Fruit fly (Drosophila melanogaster): ENCODE data around the gene Osi4.

Gene Osi4

DNA sequence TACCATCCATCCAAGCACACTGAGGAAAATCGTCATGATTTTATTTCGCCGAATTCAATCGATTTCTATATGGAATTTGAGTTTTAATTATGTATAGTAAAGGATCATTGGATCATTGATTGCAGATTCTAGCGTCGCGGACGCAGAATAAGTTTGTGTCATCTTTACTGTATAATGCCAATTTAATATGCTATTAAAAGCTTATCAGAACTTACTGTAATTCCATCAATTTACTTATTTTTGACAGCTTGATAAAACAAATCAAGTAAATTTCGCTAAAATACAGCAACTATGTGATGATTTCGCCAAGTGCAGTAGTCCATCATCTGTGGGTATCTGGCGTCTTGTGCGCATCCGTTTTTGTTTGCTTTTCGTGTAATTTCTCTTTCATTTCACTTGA lies 11.5 kb upstream of the Osi4 start:
- TF ChIP-seq ewg (GFP tag; optimal IDR thresholded peaks at IDR 0.05), result peak; percentile 5
- TF ChIP-seq NC2α (GFP tag; optimal IDR thresholded peaks at IDR 0.05), result no peak
- TF ChIP-seq caup (GFP tag; optimal IDR thresholded peaks at IDR 0.05; ENCODE audit: severe bottlenecking), result no peak
- no peak for TF ChIP-seq CG6854 (GFP tag; optimal IDR thresholded peaks at IDR 0.05)
- TF ChIP-seq org-1 (GFP tag; optimal IDR thresholded peaks at IDR 0.05), result no peak
- TF ChIP-seq CG18262 (tag; optimal IDR thresholded peaks at IDR 0.05), result peak; percentile 19
- TF ChIP-seq CG32767 (GFP tag; IDR thresholded peaks at IDR 0.05), result no peak
- no peak for TF ChIP-seq CG4707 (GFP tag; optimal IDR thresholded peaks at IDR 0.05)
- TF ChIP-seq nmo (GFP tag; optimal IDR thresholded peaks at IDR 0.05), result peak; percentile 15
- peak; percentile 63 for TF ChIP-seq CG11504 (tag; optimal IDR thresholded peaks at IDR 0.05)
- TF ChIP-seq yki (optimal IDR thresholded peaks at IDR 0.05), result no peak
- no peak for TF ChIP-seq CG1792 (GFP tag; optimal IDR thresholded peaks at IDR 0.05)
- TF ChIP-seq Antp (GFP tag; optimal IDR thresholded peaks at IDR 0.05), result no peak
- TF ChIP-seq wor (GFP tag; IDR thresholded peaks at IDR 0.05), result 0 out of 2 replicates have a peak, but pooled peaks have one; percentile 31
- TF ChIP-seq CG4328 (GFP tag; optimal IDR thresholded peaks at IDR 0.05), result no peak
- no peak for TF ChIP-seq btn (GFP tag; optimal IDR thresholded peaks at IDR 0.05)
- TF ChIP-seq Dll (GFP tag; IDR thresholded peaks at IDR 0.05; ENCODE audit: partially characterized antibody), result no peak
- TF ChIP-seq Meics (GFP tag; optimal IDR thresholded peaks at IDR 0.05), result no peak
- TF ChIP-seq ERR (GFP tag; optimal IDR thresholded peaks at IDR 0.05), result no peak
- no peak for TF ChIP-seq Bteb2 (GFP tag; optimal IDR thresholded peaks at IDR 0.05)
- TF ChIP-seq CG2889 (GFP tag; IDR thresholded peaks at IDR 0.05), result no peak
- TF ChIP-seq CG11560 (tag; IDR thresholded peaks at IDR 0.05), result no peak
- no peak for TF ChIP-seq HLH4C (GFP tag; IDR thresholded peaks at IDR 0.05; ENCODE audit: partially characterized antibody)
- TF ChIP-seq HmgZ (tag; optimal IDR thresholded peaks at IDR 0.05), result no peak
- peak; percentile 44 for TF ChIP-seq Sox100B (GFP tag; optimal IDR thresholded peaks at IDR 0.05)
- TF ChIP-seq CG4854 (GFP tag; optimal IDR thresholded peaks at IDR 0.05), result no peak
- TF ChIP-seq CG7839 (tag; optimal IDR thresholded peaks at IDR 0.05), result peak; percentile 5
- TF ChIP-seq CG8388 (GFP tag; optimal IDR thresholded peaks at IDR 0.05), result no peak
- TF ChIP-seq odd (GFP tag; optimal IDR thresholded peaks at IDR 0.05), result no peak
- TF ChIP-seq Ada2b (GFP tag; IDR thresholded peaks at IDR 0.05), result no peak
- TF ChIP-seq CG14965 (GFP tag; optimal IDR thresholded peaks at IDR 0.05; ENCODE audit: borderline replicate concordance), result no peak
- no peak for TF ChIP-seq ems (GFP tag; optimal IDR thresholded peaks at IDR 0.05)
- TF ChIP-seq B-H1 (GFP tag; IDR thresholded peaks at IDR 0.05), result no peak
- no peak for TF ChIP-seq Sry-δ (GFP tag; optimal IDR thresholded peaks at IDR 0.05)
- TF ChIP-seq HLHmδ (GFP tag; optimal IDR thresholded peaks at IDR 0.05), result no peak
- TF ChIP-seq maf-S (GFP tag; optimal IDR thresholded peaks at IDR 0.05), result no peak
- no peak for TF ChIP-seq dati (GFP tag; IDR thresholded peaks at IDR 0.05)
- TF ChIP-seq CG12744 (GFP tag; optimal IDR thresholded peaks at IDR 0.05), result no peak
- no peak for TF ChIP-seq Camta (GFP tag; optimal IDR thresholded peaks at IDR 0.05)
- no peak for TF ChIP-seq CG8089 (GFP tag; optimal IDR thresholded peaks at IDR 0.05)
- 0 out of 3 replicates have a peak, but pooled peaks have one; percentile 31 for TF ChIP-seq CG17361 (GFP tag; IDR thresholded peaks at IDR 0.05)
- peak in 1 of 2 experiments; percentile 11 for TF ChIP-seq Eip74EF (GFP tag; optimal IDR thresholded peaks at IDR 0.05)
- TF ChIP-seq CG8944 (GFP tag; optimal IDR thresholded peaks at IDR 0.05), result no peak
- TF ChIP-seq tap (tag; optimal IDR thresholded peaks at IDR 0.05), result peak; percentile 32
- TF ChIP-seq phol (tag; optimal IDR thresholded peaks at IDR 0.05), result peak; percentile 44
- TF ChIP-seq exex (tag; optimal IDR thresholded peaks at IDR 0.05), result no peak
- no peak for TF ChIP-seq Spps (tag; optimal IDR thresholded peaks at IDR 0.05)
- TF ChIP-seq eve (GFP tag; optimal IDR thresholded peaks at IDR 0.05), result peak in 1 of 2 experiments; percentile 66
- peak; percentile 80 for TF ChIP-seq sens (GFP tag)
- TF ChIP-seq CG12299 (tag; optimal IDR thresholded peaks at IDR 0.05), result no peak
- no peak for TF ChIP-seq lov (optimal IDR thresholded peaks at IDR 0.05)
- no peak for TF ChIP-seq lov (GFP tag; IDR thresholded peaks at IDR 0.05)

Data from whole organism, embryonic.